Fruit fly (Drosophila melanogaster): ENCODE data around the gene Orct.

Orct gene

dm6 chr3R:24271071-24271470 is 5.0 kb upstream of the Orct start, which contains the start of gene jar (continued):
- TF ChIP-seq p53 (GFP tag; optimal IDR thresholded peaks at IDR 0.05) (no peak), CG13624 (GFP tag; optimal IDR thresholded peaks at IDR 0.05) (peak; percentile 59), CG18011 (GFP tag; optimal IDR thresholded peaks at IDR 0.05) (no peak), CG17802 (tag; optimal IDR thresholded peaks at IDR 0.05) (no peak), emc (GFP tag; optimal IDR thresholded peaks at IDR 0.05) (no peak), fd102C (GFP tag; optimal IDR thresholded peaks at IDR 0.05) (peak; percentile 21), CG2129 (GFP tag; IDR thresholded peaks at IDR 0.05; ENCODE audit: partially characterized antibody) (peak; percentile 70; the same call in 1 of the 2 replicates), CG32767 (GFP tag; IDR thresholded peaks at IDR 0.05) (no peak), lola (GFP tag; optimal IDR thresholded peaks at IDR 0.05) (no peak), hb (GFP tag; IDR thresholded peaks at IDR 0.05; ENCODE audit: partially characterized antibody) (peak; percentile 70), CG2116 (GFP tag; optimal IDR thresholded peaks at IDR 0.05) (peak; percentile 83), nerfin-2 (GFP tag; IDR thresholded peaks at IDR 0.05; ENCODE audit: partially characterized antibody) (peak; percentile 54; the same call in 1 of the 2 replicates), CG4404 (GFP tag; IDR thresholded peaks at IDR 0.05) (no peak), CG9215 (GFP tag; IDR thresholded peaks at IDR 0.05) (no peak), CG11695 (GFP tag; IDR thresholded peaks at IDR 0.05) (no peak), insv (GFP tag; optimal IDR thresholded peaks at IDR 0.05) (peak in 1 of 2 experiments; percentile 73), CG8924 (tag; optimal IDR thresholded peaks at IDR 0.05) (peak; percentile 39), ash1 (GFP tag; optimal IDR thresholded peaks at IDR 0.05) (peak; percentile 52), Xbp1 (GFP tag; optimal IDR thresholded peaks at IDR 0.05) (no peak), Camta (GFP tag; optimal IDR thresholded peaks at IDR 0.05) (no peak), sima (GFP tag; optimal IDR thresholded peaks at IDR 0.05) (no peak), sens (GFP tag) (peak; percentile 90), jing (GFP tag; optimal IDR thresholded peaks at IDR 0.05) (no peak), CG7357 (GFP tag; IDR thresholded peaks at IDR 0.05) (no peak), CG18476 (GFP tag; optimal IDR thresholded peaks at IDR 0.05) (no peak), CG4854 (GFP tag; optimal IDR thresholded peaks at IDR 0.05) (no peak), slou (GFP tag; optimal IDR thresholded peaks at IDR 0.05) (no peak), CG13123 (GFP tag; optimal IDR thresholded peaks at IDR 0.05) (peak; percentile 3), Tbp (GFP tag; optimal IDR thresholded peaks at IDR 0.05) (no peak), CG12104 (GFP tag; optimal IDR thresholded peaks at IDR 0.05) (no peak), gsb (GFP tag; IDR thresholded peaks at IDR 0.05) (no peak), CG1832 (GFP tag; optimal IDR thresholded peaks at IDR 0.05) (no peak), danr (GFP tag; IDR thresholded peaks at IDR 0.05) (no peak), ci (GFP tag; IDR thresholded peaks at IDR 0.05) (peak; percentile 80; the same call in 2 of the 3 replicates), hkb (optimal IDR thresholded peaks at IDR 0.05) (no peak), hkb (GFP tag; IDR thresholded peaks at IDR 0.05) (peak; percentile 39; the same call in 1 of the 2 replicates), Six4 (GFP tag; optimal IDR thresholded peaks at IDR 0.05) (no peak), chm (GFP tag; IDR thresholded peaks at IDR 0.05) (peak; percentile 89), rib (GFP tag; IDR thresholded peaks at IDR 0.05) (peak; percentile 65), tup (GFP tag; optimal IDR thresholded peaks at IDR 0.05) (no peak), CG4820 (GFP tag; optimal IDR thresholded peaks at IDR 0.05) (no peak), CG8388 (GFP tag; optimal IDR thresholded peaks at IDR 0.05) (peak; percentile 26), shn (GFP tag; optimal IDR thresholded peaks at IDR 0.05) (no peak), ab (GFP tag; optimal IDR thresholded peaks at IDR 0.05) (no peak), CG2875 (GFP tag; optimal IDR thresholded peaks at IDR 0.05) (no peak), D19B (GFP tag; optimal IDR thresholded peaks at IDR 0.05) (no peak), lbe (GFP tag; optimal IDR thresholded peaks at IDR 0.05) (peak; percentile 37), Usf (GFP tag; optimal IDR thresholded peaks at IDR 0.05) (no peak), knrl (GFP tag; IDR thresholded peaks at IDR 0.05; ENCODE audit: partially characterized antibody) (peak; percentile 88), en (GFP tag; optimal IDR thresholded peaks at IDR 0.05) (no peak), CG1024 (GFP tag; IDR thresholded peaks at IDR 0.05) (peak; percentile 45), CG6813 (GFP tag; optimal IDR thresholded peaks at IDR 0.05) (peak; percentile 7)
